Fruit fly (Drosophila melanogaster): Measurements from ENCODE around the gene CG18814.

DNA sequence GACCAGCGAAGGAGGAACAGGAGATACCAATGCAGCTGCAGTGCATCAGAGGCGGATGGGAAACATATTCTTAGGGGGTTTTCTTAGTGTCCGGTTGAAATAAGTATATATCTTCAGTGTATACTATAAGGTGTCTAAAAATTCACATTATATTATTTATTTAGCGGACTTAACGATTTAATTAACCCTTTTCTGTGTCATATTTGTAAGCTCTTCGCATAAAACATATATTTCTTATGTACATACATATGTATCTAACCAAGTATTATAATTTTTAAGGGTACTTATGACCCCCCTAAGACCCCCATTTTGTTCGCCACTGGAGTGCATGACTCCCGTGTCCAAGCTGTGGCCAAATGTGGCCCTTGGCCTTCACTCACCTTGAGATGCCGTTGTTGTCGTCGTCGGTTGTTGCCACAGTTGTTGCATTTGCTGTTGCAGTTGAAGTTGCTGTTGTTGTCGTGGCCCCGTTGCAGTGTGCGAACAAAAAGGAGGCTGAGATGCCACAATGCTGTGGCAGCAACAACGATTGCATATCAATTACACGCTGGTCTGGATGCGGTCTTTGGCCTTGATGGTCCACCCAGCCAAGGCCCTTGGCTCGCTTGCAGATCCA lies 8.3 kb upstream of the CG18814 start:
- TF ChIP-seq usp (GFP tag; optimal IDR thresholded peaks at IDR 0.05) (no peak), Dip2 (GFP tag; IDR thresholded peaks at IDR 0.05) (no peak)

Measured in whole organism, embryonic.